Fruit fly (Drosophila melanogaster) whole organism, embryonic: ENCODE data around the gene HSPBAP1.

Experiments used
- Abd-B ChIP-seq: fragments of 200-800 bp; sonication (Bioruptor generic); optimal IDR thresholded peaks from 2 replicates; lab custom pipeline; 2018; ENCODE audit warnings: missing biosample characterization, mild to moderate bottlenecking, missing genetic modification characterization, moderate library complexity
- CG10267 ChIP-seq: fragments of 200-800 bp; sonication (Bioruptor generic); optimal IDR thresholded peaks from 2 replicates; lab custom pipeline; 2018; ENCODE audit warnings: missing biosample characterization, mild to moderate bottlenecking, missing genetic modification characterization, moderate library complexity
- CG10431 ChIP-seq: fragments of 200-800 bp; sonication (Bioruptor generic); optimal IDR thresholded peaks from 3 replicates; lab custom pipeline; 2018; ENCODE audit warnings: missing biosample characterization, mild to moderate bottlenecking, missing genetic modification characterization
- CG11696 ChIP-seq: fragments of 200-800 bp; sonication (Bioruptor generic); IDR thresholded peaks from 2 replicates; pipeline ENCODE4 v1.3.6; 2022; ENCODE audit warnings: missing biosample characterization, missing genetic modification characterization
- CG12299 ChIP-seq: fragments of 200-800 bp; sonication (Bioruptor generic); optimal IDR thresholded peaks from 2 replicates; lab custom pipeline; 2018; ENCODE audit warnings: missing biosample characterization, mild to moderate bottlenecking, missing genetic modification characterization
- CG12769 ChIP-seq: fragments of 200-800 bp; sonication (Bioruptor generic); optimal IDR thresholded peaks from 2 replicates; lab custom pipeline; 2019; ENCODE audit warnings: missing biosample characterization, mild to moderate bottlenecking, missing genetic modification characterization, moderate library complexity
- CG14860 ChIP-seq: fragments of 200-800 bp; sonication (Bioruptor generic); IDR thresholded peaks from 3 replicates; pipeline ENCODE4 v1.3.6; 2022; ENCODE audit warnings: missing biosample characterization, missing genetic modification characterization; ENCODE audit not compliant: partially characterized antibody
- CG1529 ChIP-seq: fragments of 200-800 bp; sonication (Bioruptor generic); optimal IDR thresholded peaks from 3 replicates; lab custom pipeline; 2018; ENCODE audit warnings: missing biosample characterization, missing genetic modification characterization
- CG1602 ChIP-seq: fragments of 200-800 bp; sonication (Bioruptor generic); optimal IDR thresholded peaks from 3 replicates; lab custom pipeline; 2016; ENCODE audit warnings: missing biosample characterization, missing genetic modification characterization
- CG2875 ChIP-seq: fragments of 200-800 bp; sonication (Bioruptor generic); optimal IDR thresholded peaks from 2 replicates; lab custom pipeline; 2017; ENCODE audit warnings: missing biosample characterization, mild to moderate bottlenecking, missing genetic modification characterization, missing genetic modification reagents
- CG3065 ChIP-seq: fragments of 200-800 bp; sonication (Bioruptor generic); optimal IDR thresholded peaks from 2 replicates; lab custom pipeline; 2016; ENCODE audit warnings: missing biosample characterization, missing genetic modification characterization
- CG31365 ChIP-seq: fragments of 200-800 bp; sonication (Bioruptor generic); optimal IDR thresholded peaks from 2 replicates; lab custom pipeline; 2018; ENCODE audit warnings: missing biosample characterization, mild to moderate bottlenecking, missing genetic modification characterization
- CG3726 ChIP-seq: fragments of 200-800 bp; sonication (Bioruptor generic); IDR thresholded peaks from 3 replicates; pipeline ENCODE4, ENCODE4 v1.3.6; 2022; ENCODE audit warnings: missing biosample characterization, missing genetic modification characterization
- CG3838 ChIP-seq: fragments of 200-800 bp; sonication (Bioruptor generic); optimal IDR thresholded peaks from 3 replicates; lab custom pipeline; 2016; ENCODE audit warnings: missing biosample characterization, missing genetic modification characterization
- CG4404 ChIP-seq: fragments of 200-800 bp; sonication (Bioruptor generic); IDR thresholded peaks from 2 replicates; pipeline ENCODE4 v1.3.6; 2022; ENCODE audit warnings: missing biosample characterization, missing genetic modification characterization
- CG4854 ChIP-seq: fragments of 200-800 bp; sonication (Bioruptor generic); optimal IDR thresholded peaks from 2 replicates; lab custom pipeline; 2016; ENCODE audit warnings: missing biosample characterization, missing genetic modification characterization, inconsistent platforms
- CG8478 ChIP-seq: fragments of >200 bp; optimal IDR thresholded peaks from 2 replicates; lab custom pipeline; 2018
- CG9437 ChIP-seq: fragments of 200-800 bp; sonication (Bioruptor generic); optimal IDR thresholded peaks from 2 replicates; lab custom pipeline; 2018; ENCODE audit warnings: missing biosample characterization, mild to moderate bottlenecking, missing genetic modification characterization
- CG9932 ChIP-seq: fragments of 200-800 bp; sonication (Bioruptor generic); IDR thresholded peaks from 2 replicates; pipeline ENCODE4 v1.3.6; 2022; ENCODE audit warnings: missing biosample characterization, missing genetic modification characterization
- CHES-1-like ChIP-seq: fragments of 200-800 bp; sonication (Bioruptor generic); optimal IDR thresholded peaks from 2 replicates; lab custom pipeline; 2016; ENCODE audit warnings: missing biosample characterization, missing genetic modification characterization
- CrebB ChIP-seq: fragments of 200-800 bp; sonication (Bioruptor generic); optimal IDR thresholded peaks from 3 replicates; lab custom pipeline; 2018; ENCODE audit warnings: missing biosample characterization, mild to moderate bottlenecking, missing genetic modification characterization
- Dp ChIP-seq: fragments of 200-800 bp; sonication (Bioruptor generic); optimal IDR thresholded peaks from 2 replicates; lab custom pipeline; 2018; ENCODE audit warnings: missing biosample characterization, mild to moderate bottlenecking, missing genetic modification characterization, moderate library complexity
- E2f2 ChIP-seq: fragments of 200-800 bp; sonication (Bioruptor generic); IDR thresholded peaks from 2 replicates; pipeline ENCODE4 v1.3.6; 2022; ENCODE audit warnings: missing biosample characterization, missing genetic modification characterization
- Gsc ChIP-seq: fragments of 200-800 bp; sonication (Bioruptor generic); IDR thresholded peaks from 2 replicates; pipeline ENCODE4 v1.3.6; 2022; ENCODE audit warnings: missing biosample characterization, missing genetic modification characterization
- Gug ChIP-seq: fragments of 200-800 bp; sonication (Bioruptor generic); IDR thresholded peaks from 4 replicates; pipeline ENCODE4 v1.3.6; 2022; ENCODE audit warnings: missing biosample characterization, missing genetic modification characterization
- MTF-1 ChIP-seq: fragments of 200-800 bp; sonication (Bioruptor generic); optimal IDR thresholded peaks from 2 replicates; lab custom pipeline; 2018; ENCODE audit warnings: missing biosample characterization, mild to moderate bottlenecking, missing genetic modification characterization, borderline replicate concordance
- Med ChIP-seq: fragments of 200-800 bp; sonication (Bioruptor generic); peaks from one replicate; lab custom pipeline; 2016; ENCODE audit warnings: missing biosample characterization, missing genetic modification characterization, mild to moderate bottlenecking, inconsistent platforms, moderate library complexity
- Meics ChIP-seq: fragments of 200-800 bp; sonication (Bioruptor generic); optimal IDR thresholded peaks from 2 replicates; lab custom pipeline; 2017; ENCODE audit warnings: missing biosample characterization, mild to moderate bottlenecking, missing genetic modification characterization
- Mes4 ChIP-seq: fragments of 200-800 bp; sonication (Bioruptor generic); optimal IDR thresholded peaks from 2 replicates; lab custom pipeline; 2016; ENCODE audit warnings: missing biosample characterization, missing genetic modification characterization
- Scr ChIP-seq: fragments of 200-800 bp; sonication (Bioruptor generic); IDR thresholded peaks from 2 replicates; pipeline ENCODE4 v1.3.6; 2022; ENCODE audit warnings: missing biosample characterization, missing genetic modification characterization; ENCODE audit not compliant: partially characterized antibody
- Sry-δ ChIP-seq: fragments of 200-800 bp; sonication (Bioruptor generic); optimal IDR thresholded peaks from 2 replicates; lab custom pipeline; 2016; ENCODE audit warnings: missing biosample characterization, missing genetic modification characterization
- Vsx1 ChIP-seq: fragments of 200-800 bp; sonication (Bioruptor generic); optimal IDR thresholded peaks from 2 replicates; lab custom pipeline; 2017; ENCODE audit warnings: missing biosample characterization, mild to moderate bottlenecking, missing genetic modification characterization, missing genetic modification reagents
- Xrp1 ChIP-seq: fragments of 200-800 bp; sonication (Bioruptor generic); IDR thresholded peaks from 2 replicates; pipeline ENCODE4 v1.3.6; 2022; ENCODE audit warnings: missing biosample characterization, missing genetic modification characterization
- ase ChIP-seq: fragments of 200-800 bp; sonication (Bioruptor generic); IDR thresholded peaks from 3 replicates; pipeline ENCODE4 v1.3.6; 2022; ENCODE audit warnings: missing biosample characterization, missing genetic modification characterization
- bbx ChIP-seq: fragments of 200-800 bp; sonication (Bioruptor generic); IDR thresholded peaks from 2 replicates; pipeline ENCODE4 v1.3.6; 2022; ENCODE audit warnings: missing biosample characterization, missing genetic modification characterization; ENCODE audit not compliant: partially characterized antibody
- cwo ChIP-seq: fragments of 200-800 bp; sonication (Bioruptor generic); optimal IDR thresholded peaks from 3 replicates; lab custom pipeline; 2017; ENCODE audit warnings: missing biosample characterization, missing genetic modification characterization, mild to moderate bottlenecking, moderate library complexity, missing genetic modification reagents
- grn ChIP-seq: fragments of 200-800 bp; sonication (Bioruptor generic); optimal IDR thresholded peaks from 3 replicates; lab custom pipeline; 2017; ENCODE audit warnings: missing biosample characterization, missing genetic modification characterization
- gsb-n ChIP-seq: fragments of 200-800 bp; sonication (Bioruptor generic); optimal IDR thresholded peaks from 3 replicates; lab custom pipeline; 2018; ENCODE audit warnings: missing biosample characterization, mild to moderate bottlenecking, missing genetic modification characterization
- hkb ChIP-seq, 2 experiments: fragments of 200-800 bp in 1 of 2; fragments of >200 bp in 1 of 2; sonication (Bioruptor generic) in 1 of 2; IDR thresholded peaks in 1 of 2; optimal IDR thresholded peaks in 1 of 2; 2 replicates each; pipeline versions ENCODE4 v1.3.6 to Lab custom; 2017 to 2022; ENCODE audit warnings: missing biosample characterization in 1 of 2, missing genetic modification characterization in 1 of 2
- maf-S ChIP-seq: fragments of 200-800 bp; sonication (Bioruptor generic); optimal IDR thresholded peaks from 2 replicates; lab custom pipeline; 2016; ENCODE audit warnings: missing biosample characterization, missing genetic modification characterization
- nau ChIP-seq: fragments of 200-800 bp; sonication (Bioruptor generic); optimal IDR thresholded peaks from 3 replicates; lab custom pipeline; 2017; ENCODE audit warnings: missing biosample characterization, mild to moderate bottlenecking, missing genetic modification characterization, missing genetic modification reagents
- org-1 ChIP-seq: fragments of 200-800 bp; sonication (Bioruptor generic); optimal IDR thresholded peaks from 2 replicates; lab custom pipeline; 2017; ENCODE audit warnings: missing biosample characterization, missing genetic modification characterization
- row ChIP-seq: fragments of 200-800 bp; sonication (Bioruptor generic); IDR thresholded peaks from 3 replicates; pipeline ENCODE4 v1.3.6; 2022; ENCODE audit warnings: missing biosample characterization, missing genetic modification characterization
- salm ChIP-seq: fragments of 200-800 bp; sonication (Bioruptor generic); optimal IDR thresholded peaks from 2 replicates; lab custom pipeline; 2018; ENCODE audit warnings: missing biosample characterization, mild to moderate bottlenecking, missing genetic modification characterization
- schlank ChIP-seq: fragments of 200-800 bp; sonication (Bioruptor generic); optimal IDR thresholded peaks from 2 replicates; lab custom pipeline; 2018; ENCODE audit warnings: missing biosample characterization, mild to moderate bottlenecking, missing genetic modification characterization
- slbo ChIP-seq: fragments of 200-800 bp; sonication (Bioruptor generic); IDR thresholded peaks from 2 replicates; pipeline ENCODE4 v1.3.6; 2022; ENCODE audit warnings: missing biosample characterization, missing genetic modification characterization
- ttk ChIP-seq: fragments of 200-800 bp; sonication (Bioruptor generic); IDR thresholded peaks from 2 replicates; pipeline ENCODE4 v2.1.2; 2022; ENCODE audit warnings: missing biosample characterization, missing genetic modification characterization
- wor ChIP-seq: fragments of 200-800 bp; sonication (Bioruptor generic); IDR thresholded peaks from 2 replicates; pipeline ENCODE4 v1.3.6; 2022; ENCODE audit warnings: missing biosample characterization, missing genetic modification characterization
- yki ChIP-seq: fragments of >200 bp; optimal IDR thresholded peaks from 3 replicates; lab custom pipeline; 2018
- zf30C ChIP-seq: fragments of 200-800 bp; sonication (Bioruptor generic); optimal IDR thresholded peaks from 3 replicates; lab custom pipeline; 2018; ENCODE audit warnings: missing biosample characterization, mild to moderate bottlenecking, missing genetic modification characterization
- zfh2 ChIP-seq: fragments of 200-800 bp; sonication (Bioruptor generic); optimal IDR thresholded peaks from 2 replicates; lab custom pipeline; 2016; ENCODE audit warnings: missing biosample characterization, missing genetic modification characterization

The HSPBAP1 gene

DNA sequence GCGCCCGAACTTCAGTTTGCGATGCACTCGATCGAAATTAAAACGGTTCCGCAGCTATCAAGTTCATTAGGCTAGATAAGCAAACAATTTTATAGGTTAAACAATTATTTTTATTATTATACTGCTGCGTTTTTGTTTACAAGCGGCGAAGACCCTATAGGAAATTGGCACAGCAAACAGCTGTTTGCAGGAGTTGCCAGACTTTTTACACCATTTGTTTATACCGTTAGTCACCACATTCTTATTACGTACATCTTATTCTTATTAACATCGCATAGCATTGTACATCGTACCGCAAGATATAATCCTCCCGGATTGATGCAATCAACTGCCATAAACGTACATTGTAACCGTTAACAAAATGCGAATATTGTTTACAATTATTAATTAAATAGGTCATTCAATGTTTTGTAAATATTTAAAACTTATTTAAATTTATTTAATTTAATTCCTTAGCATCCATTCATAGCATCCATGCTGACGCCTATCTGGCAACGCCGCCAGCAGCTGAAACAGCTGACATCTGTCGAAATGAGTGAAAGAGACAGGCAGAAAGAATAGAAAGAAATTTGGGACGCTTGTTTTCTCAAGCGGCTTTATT, 11.6 kb downstream of the HSPBAP1 start, which contains the start of the genes CROT and CG12877 (continued):
- TF ChIP-seq E2f2 (peak; percentile 65), CG4854 (GFP tag; lab: Kevin White, UChicago) (peak; percentile 16), Mes4 (GFP tag; lab: Kevin White, UChicago) (no peak), Gug (GFP tag; lab: Robert Waterston, UW) (peak; percentile 84), CG2875 (GFP tag; lab: Kevin White, UChicago) (peak; percentile 29), CG3838 (GFP tag; lab: Kevin White, UChicago) (peak; percentile 25), Xrp1 (GFP tag; lab: Robert Waterston, UW) (peak; percentile 76), maf-S (peak; percentile 30), CG10267 (peak; percentile 67), nau (GFP tag; lab: Kevin White, UChicago) (no peak), Vsx1 (peak; percentile 64), CG1529 (peak; percentile 57), CG31365 (tag; lab: Kevin White, UChicago) (no peak), yki (lab: Kevin White, UChicago) (no peak), CG9437 (GFP tag; lab: Kevin White, UChicago) (peak; percentile 98), row (GFP tag; lab: Robert Waterston, UW) (peak; percentile 88), gsb-n (tag; lab: Kevin White, UChicago) (peak; percentile 77), CG11696 (GFP tag; lab: Robert Waterston, UW) (no peak), CG10431 (GFP tag; lab: Kevin White, UChicago) (no peak), org-1 (GFP tag; lab: Kevin White, UChicago) (peak; percentile 56), CrebB (tag; lab: Kevin White, UChicago) (no peak), schlank (tag; lab: Kevin White, UChicago) (peak; percentile 50), MTF-1 (GFP tag; lab: Kevin White, UChicago) (no peak), CG3065 (GFP tag; lab: Kevin White, UChicago) (peak; percentile 60), bbx (GFP tag; lab: Robert Waterston, UW) (no peak), cwo (GFP tag; lab: Kevin White, UChicago) (peak; percentile 46), CG12299 (tag; lab: Kevin White, UChicago) (peak; percentile 10), Abd-B (GFP tag; lab: Kevin White, UChicago) (peak; percentile 91), CG14860 (GFP tag; lab: Robert Waterston, UW) (no peak), hkb (optimal IDR thresholded peaks at IDR 0.05; lab: Kevin White, UChicago) (no peak), hkb (GFP tag; IDR thresholded peaks at IDR 0.05; lab: Robert Waterston, UW) (peak; percentile 72), Sry-δ (no peak), wor (GFP tag; lab: Robert Waterston, UW) (peak; percentile 70), Gsc (GFP tag; lab: Robert Waterston, UW) (no peak), zfh2 (peak; percentile 72), CG9932 (peak; percentile 84), CHES-1-like (peak; percentile 57), zf30C (no peak), CG4404 (GFP tag; lab: Robert Waterston, UW) (peak; percentile 75), CG1602 (GFP tag; lab: Kevin White, UChicago) (peak; percentile 78)
- TF ChIP-seq, all 482 proteins: peak for 342

DNA sequence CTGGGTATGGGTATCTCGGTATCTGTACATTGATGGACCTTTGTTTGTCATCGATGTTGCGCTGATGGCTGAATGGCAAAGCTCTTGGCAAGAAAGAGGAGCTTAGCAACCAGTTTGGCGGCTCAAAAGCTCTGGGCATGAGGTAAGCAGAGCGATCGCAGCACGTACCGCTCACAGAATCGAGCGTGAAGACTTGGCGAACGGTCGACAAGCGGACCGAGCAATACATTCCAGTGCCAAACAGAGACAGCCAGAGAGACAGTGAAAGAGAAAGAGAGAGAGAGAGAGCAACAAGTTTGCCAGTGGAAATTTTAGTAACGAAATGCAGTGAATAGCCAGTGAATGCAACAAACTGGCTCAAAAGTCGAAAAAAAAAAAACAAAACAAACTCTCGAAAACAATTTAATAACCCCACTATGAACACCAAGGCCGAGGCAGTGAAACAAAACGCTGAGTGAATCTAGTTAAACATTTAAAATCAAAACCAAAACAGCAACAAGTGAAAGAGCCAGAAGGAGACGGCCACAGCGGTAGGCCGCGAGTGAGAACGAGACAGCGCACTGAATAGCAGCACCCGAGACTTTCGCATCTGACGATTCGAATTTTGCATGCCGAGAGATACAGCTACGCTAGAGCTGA, 41.5 kb downstream of the HSPBAP1 start, which contains the start of gene Ets98B:
Ets98B (plus strand) TSS at position 172 of the 639 bp plus-strand sequence.
- TF ChIP-seq CG8478 (lab: Kevin White, UChicago) (peak; percentile 66), Dp (GFP tag; lab: Kevin White, UChicago) (no peak), Meics (GFP tag; lab: Kevin White, UChicago) (peak; percentile 59), CG12769 (tag; lab: Kevin White, UChicago) (peak; percentile 17), Scr (GFP tag; lab: Robert Waterston, UW) (no peak), Med (GFP tag; lab: Kevin White, UChicago) (peak; percentile 7), CG3726 (GFP tag; lab: Robert Waterston, UW) (0 out of 3 replicates have a peak, but pooled peaks have one; percentile 27), slbo (GFP tag; lab: Robert Waterston, UW) (0 out of 2 replicates have a peak, but pooled peaks have one; percentile 5), grn (peak; percentile 17), ase (0 out of 3 replicates have a peak, but pooled peaks have one; percentile 20), ttk (GFP tag; lab: Robert Waterston, UW) (peak; percentile 19; the same call in 1 of the 2 replicates), salm (tag; lab: Kevin White, UChicago) (no peak)
